Worm (Caenorhabditis elegans) whole organism, early embryonic: ENCODE results near the gene efr-3.

Source experiments
- F13C5.2 ChIP-seq: sonication (generic microtip); optimal IDR thresholded peaks from 2 replicates; lab custom pipeline; 2017; ENCODE audit warnings: mild to moderate bottlenecking, missing genetic modification characterization, inconsistent platforms, missing compliant biosample characterization
- ama-1 ChIP-seq: fragments of 150-350 bp; optimal IDR thresholded peaks from 2 replicates; lab custom pipeline; 2014
- ceh-13 ChIP-seq: fragments of 200-800 bp; sonication (Bioruptor generic); optimal IDR thresholded peaks from 2 replicates; lab custom pipeline; 2018; ENCODE audit warnings: mild to moderate bottlenecking, missing genetic modification characterization, missing compliant biosample characterization
- ets-7 ChIP-seq: sonication (generic microtip); optimal IDR thresholded peaks from 2 replicates; lab custom pipeline; 2016; ENCODE audit warnings: missing genotype, missing genetic modification characterization, missing compliant biosample characterization
- scrt-1 ChIP-seq: fragments of 200-800 bp; sonication (Bioruptor generic); IDR thresholded peaks from 2 replicates; pipeline ENCODE4 v1.3.6; 2022; ENCODE audit warnings: missing genetic modification characterization, missing compliant biosample characterization
- sea-1 ChIP-seq: fragments of 200-800 bp; sonication (Bioruptor generic); conservative IDR thresholded peaks from 2 replicates; pipeline ENCODE4 v1.3.6; 2022; ENCODE audit warnings: missing genetic modification characterization, missing compliant biosample characterization

DNA sequence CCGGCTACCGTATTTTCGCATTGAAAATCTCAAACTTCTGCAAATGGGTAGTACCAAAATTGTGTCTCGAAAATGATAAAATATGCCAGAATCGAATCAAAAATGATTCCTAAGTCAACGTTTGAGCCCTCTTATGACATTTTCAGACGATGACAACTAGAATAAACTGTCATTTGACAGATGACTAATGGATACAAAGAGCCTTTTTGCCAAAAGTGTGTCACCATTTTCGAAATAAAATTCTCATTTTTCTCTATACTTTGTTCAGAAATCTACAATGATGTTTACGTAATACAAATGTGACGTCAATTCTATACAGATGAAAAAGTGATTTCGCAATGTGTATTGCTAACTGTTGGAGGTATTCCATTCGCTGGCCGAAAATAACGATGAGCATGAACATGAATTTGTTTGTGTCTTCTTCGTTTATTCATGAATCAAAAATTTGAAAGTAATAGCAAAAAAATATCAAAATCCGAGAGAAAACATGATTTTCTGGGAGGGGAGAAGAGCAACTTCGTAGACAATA lies 25.7 kb upstream of the efr-3 start:
- TF ChIP-seq ceh-13 (GFP tag; lab: Kevin White, UChicago), result no peak
- no peak for TF ChIP-seq ets-7 (tag; lab: Kevin White, UChicago)
- TF ChIP-seq ama-1 (lab: Kevin White, UChicago), result no peak
- no peak for TF ChIP-seq F13C5.2 (tag; lab: Kevin White, UChicago)
- TF ChIP-seq scrt-1, result no peak
- no peak for TF ChIP-seq sea-1 (GFP tag; lab: Robert Waterston, UW)
